Fruit fly (Drosophila melanogaster) whole organism, embryonic: ENCODE measurements around the gene CG9919.

Experiments
- CG10366 ChIP-seq: fragments of 200-800 bp; sonication (Bioruptor generic); IDR thresholded peaks from 2 replicates; pipeline ENCODE4 v1.3.6; 2022; ENCODE audit warnings: missing biosample characterization, missing genetic modification characterization
- CG11398 ChIP-seq: fragments of 200-800 bp; sonication (Bioruptor generic); optimal IDR thresholded peaks from 2 replicates; lab custom pipeline; 2016; ENCODE audit warnings: missing biosample characterization, missing genetic modification characterization
- CG11723 ChIP-seq: fragments of 200-800 bp; sonication (Bioruptor generic); optimal IDR thresholded peaks from 2 replicates; lab custom pipeline; 2017; ENCODE audit warnings: missing biosample characterization, mild to moderate bottlenecking, missing genetic modification characterization
- CG12236 ChIP-seq: fragments of 200-800 bp; sonication (Bioruptor generic); optimal IDR thresholded peaks from 2 replicates; lab custom pipeline; 2016; ENCODE audit warnings: missing biosample characterization, missing genetic modification characterization
- CG14860 ChIP-seq: fragments of 200-800 bp; sonication (Bioruptor generic); IDR thresholded peaks from 3 replicates; pipeline ENCODE4 v1.3.6; 2022; ENCODE audit warnings: missing biosample characterization, missing genetic modification characterization; ENCODE audit not compliant: partially characterized antibody
- CG15011 ChIP-seq: fragments of 200-800 bp; sonication (Bioruptor generic); optimal IDR thresholded peaks from 3 replicates; lab custom pipeline; 2018; ENCODE audit warnings: missing biosample characterization, mild to moderate bottlenecking, missing genetic modification characterization
- CG1602 ChIP-seq: fragments of 200-800 bp; sonication (Bioruptor generic); optimal IDR thresholded peaks from 3 replicates; lab custom pipeline; 2016; ENCODE audit warnings: missing biosample characterization, missing genetic modification characterization
- CG3065 ChIP-seq: fragments of 200-800 bp; sonication (Bioruptor generic); optimal IDR thresholded peaks from 2 replicates; lab custom pipeline; 2016; ENCODE audit warnings: missing biosample characterization, missing genetic modification characterization
- CG3847 ChIP-seq: fragments of 200-800 bp; sonication (Bioruptor generic); IDR thresholded peaks from 2 replicates; pipeline ENCODE4 v1.3.6; 2022; ENCODE audit warnings: missing biosample characterization, missing genetic modification characterization
- CG4282 ChIP-seq: fragments of 200-800 bp; sonication (Bioruptor generic); optimal IDR thresholded peaks from 2 replicates; lab custom pipeline; 2016; ENCODE audit warnings: missing biosample characterization, missing genetic modification characterization
- CG4360 ChIP-seq: fragments of 200-800 bp; sonication (Bioruptor generic); IDR thresholded peaks from 2 replicates; pipeline ENCODE4 v1.3.6; 2022; ENCODE audit warnings: missing biosample characterization, missing genetic modification characterization
- CG43689 ChIP-seq: fragments of 200-800 bp; sonication (Bioruptor generic); IDR thresholded peaks from 2 replicates; pipeline ENCODE4 v1.3.6; 2022; ENCODE audit warnings: missing biosample characterization, missing genetic modification characterization
- CG6175 ChIP-seq: fragments of 200-800 bp; sonication (Bioruptor generic); IDR thresholded peaks from 3 replicates; pipeline ENCODE4 v1.3.6; 2022; ENCODE audit warnings: missing biosample characterization, missing genetic modification characterization
- CG6254 ChIP-seq: fragments of 200-800 bp; sonication (Bioruptor generic); optimal IDR thresholded peaks from 3 replicates; lab custom pipeline; 2017; ENCODE audit warnings: mild to moderate bottlenecking, missing biosample characterization, missing genetic modification reagents, missing genetic modification characterization
- CG6791 ChIP-seq: fragments of 200-800 bp; sonication (Bioruptor generic); IDR thresholded peaks from 3 replicates; pipeline ENCODE4 v1.3.6; 2022; ENCODE audit warnings: missing biosample characterization, missing genetic modification characterization; ENCODE audit not compliant: partially characterized antibody
- CG6813 ChIP-seq: fragments of 200-800 bp; sonication (Bioruptor generic); optimal IDR thresholded peaks from 2 replicates; lab custom pipeline; 2017; ENCODE audit warnings: missing biosample characterization, missing genetic modification characterization, mild to moderate bottlenecking, moderate library complexity, missing genetic modification reagents
- CG7963 ChIP-seq: fragments of 200-800 bp; sonication (Bioruptor generic); IDR thresholded peaks from 3 replicates; pipeline ENCODE4 v1.3.6; 2022; ENCODE audit warnings: missing biosample characterization, missing genetic modification characterization; ENCODE audit not compliant: partially characterized antibody
- CG7987 ChIP-seq: fragments of 200-800 bp; sonication (Bioruptor generic); optimal IDR thresholded peaks from 2 replicates; lab custom pipeline; 2018; ENCODE audit warnings: missing biosample characterization, mild to moderate bottlenecking, missing genetic modification characterization, moderate library complexity
- D19B ChIP-seq: fragments of 200-800 bp; sonication (Bioruptor generic); optimal IDR thresholded peaks from 2 replicates; lab custom pipeline; 2017; ENCODE audit warnings: missing biosample characterization, mild to moderate bottlenecking, missing genetic modification characterization
- H2.0 ChIP-seq: fragments of 200-800 bp; sonication (Bioruptor generic); IDR thresholded peaks from 2 replicates; pipeline ENCODE4 v1.3.6; 2022; ENCODE audit warnings: missing biosample characterization, missing genetic modification characterization
- Hr39 ChIP-seq: fragments of >200 bp; optimal IDR thresholded peaks from 2 replicates; lab custom pipeline; 2017
- MBD-R2 ChIP-seq: fragments of 200-800 bp; sonication (Bioruptor generic); IDR thresholded peaks from 2 replicates; pipeline ENCODE4 v1.3.6; 2022; ENCODE audit warnings: missing biosample characterization, missing genetic modification characterization
- Meics ChIP-seq: fragments of 200-800 bp; sonication (Bioruptor generic); optimal IDR thresholded peaks from 2 replicates; lab custom pipeline; 2017; ENCODE audit warnings: missing biosample characterization, mild to moderate bottlenecking, missing genetic modification characterization
- NC2α ChIP-seq: fragments of 200-800 bp; sonication (Bioruptor generic); optimal IDR thresholded peaks from 2 replicates; lab custom pipeline; 2016; ENCODE audit warnings: missing biosample characterization, missing genetic modification characterization
- NC2β ChIP-seq: fragments of 200-800 bp; sonication (Bioruptor generic); optimal IDR thresholded peaks from 2 replicates; lab custom pipeline; 2016; ENCODE audit warnings: missing biosample characterization, missing genetic modification characterization
- Scr ChIP-seq: fragments of 200-800 bp; sonication (Bioruptor generic); IDR thresholded peaks from 2 replicates; pipeline ENCODE4 v1.3.6; 2022; ENCODE audit warnings: missing biosample characterization, missing genetic modification characterization; ENCODE audit not compliant: partially characterized antibody
- Sox102F ChIP-seq: fragments of 200-800 bp; sonication (Bioruptor generic); optimal IDR thresholded peaks from 2 replicates; lab custom pipeline; 2018; ENCODE audit warnings: missing biosample characterization, mild to moderate bottlenecking, missing genetic modification characterization, moderate library complexity
- Sry-δ ChIP-seq: fragments of 200-800 bp; sonication (Bioruptor generic); optimal IDR thresholded peaks from 2 replicates; lab custom pipeline; 2016; ENCODE audit warnings: missing biosample characterization, missing genetic modification characterization
- Stat92E ChIP-seq, 3 experiments: fragments of >200 bp in 2 of 3; fragments of 200-800 bp in 1 of 3; sonication (Bioruptor generic) in 1 of 3; optimal IDR thresholded peaks; 2 replicates each; lab custom pipeline; 2017 to 2019; ENCODE audit warnings: missing biosample characterization in 3 of 3, missing genetic modification characterization in 3 of 3, mild to moderate bottlenecking in 1 of 3, moderate library complexity in 1 of 3
- Tbp ChIP-seq: fragments of >200 bp; optimal IDR thresholded peaks from 2 replicates; lab custom pipeline; 2018; ENCODE audit warnings: missing biosample characterization, missing genetic modification characterization
- abd-A ChIP-seq: fragments of 200-800 bp; sonication (Bioruptor generic); optimal IDR thresholded peaks from 3 replicates; lab custom pipeline; 2019; ENCODE audit warnings: missing biosample characterization, mild to moderate bottlenecking, missing genetic modification characterization, moderate library complexity
- bcd ChIP-seq: fragments of 200-800 bp; sonication (Bioruptor generic); optimal IDR thresholded peaks from 2 replicates; lab custom pipeline; 2017; ENCODE audit warnings: missing biosample characterization, mild to moderate bottlenecking, missing genetic modification characterization
- cas ChIP-seq: fragments of 200-800 bp; sonication (Bioruptor generic); IDR thresholded peaks from 2 replicates; pipeline ENCODE4 v1.3.6; 2022; ENCODE audit warnings: missing biosample characterization, missing genetic modification characterization
- caup ChIP-seq: fragments of 200-800 bp; sonication (Bioruptor generic); optimal IDR thresholded peaks from 3 replicates; lab custom pipeline; 2017; ENCODE audit warnings: missing biosample characterization, mild to moderate bottlenecking, missing genetic modification characterization, moderate library complexity; ENCODE audit not compliant: severe bottlenecking
- chm ChIP-seq: fragments of 200-800 bp; sonication (Bioruptor generic); IDR thresholded peaks from 2 replicates; pipeline ENCODE4 v1.3.6; 2022; ENCODE audit warnings: missing biosample characterization, missing genetic modification characterization
- dmrt99B ChIP-seq: fragments of 200-800 bp; sonication (Bioruptor generic); optimal IDR thresholded peaks from 2 replicates; lab custom pipeline; 2018; ENCODE audit warnings: missing biosample characterization, mild to moderate bottlenecking, missing genetic modification characterization, moderate library complexity
- ems ChIP-seq: fragments of 200-800 bp; sonication (Bioruptor generic); optimal IDR thresholded peaks from 3 replicates; lab custom pipeline; 2016; ENCODE audit warnings: missing biosample characterization, missing genetic modification characterization
- esg ChIP-seq: fragments of 200-800 bp; sonication (Bioruptor generic); conservative IDR thresholded peaks from 2 replicates; pipeline ENCODE4 v1.3.6; 2022; ENCODE audit warnings: missing biosample characterization, missing genetic modification characterization
- eve ChIP-seq, 2 experiments: fragments of >200 bp; optimal IDR thresholded peaks; 2 replicates each; lab custom pipeline; 2017; ENCODE audit warnings: missing biosample characterization in 2 of 2, missing genetic modification characterization in 2 of 2
- eyg ChIP-seq: fragments of 200-800 bp; sonication (Bioruptor generic); optimal IDR thresholded peaks from 3 replicates; lab custom pipeline; 2016; ENCODE audit warnings: missing biosample characterization, missing genetic modification characterization
- jumu ChIP-seq: fragments of 200-800 bp; sonication (Bioruptor generic); optimal IDR thresholded peaks from 3 replicates; lab custom pipeline; 2016; ENCODE audit warnings: missing biosample characterization, missing genetic modification characterization
- knrl ChIP-seq: fragments of 200-800 bp; sonication (Bioruptor generic); IDR thresholded peaks from 3 replicates; pipeline ENCODE4 v1.3.6; 2022; ENCODE audit warnings: missing biosample characterization, missing genetic modification characterization; ENCODE audit not compliant: partially characterized antibody
- lov ChIP-seq, 2 experiments: fragments of 200-800 bp in 1 of 2; fragments of >200 bp in 1 of 2; sonication (Bioruptor generic) in 1 of 2; IDR thresholded peaks in 1 of 2; optimal IDR thresholded peaks in 1 of 2; 2 replicates in 1 of 2; 3 replicates in 1 of 2; pipeline versions ENCODE4 v1.3.6 to Lab custom; 2017 to 2022; ENCODE audit warnings: missing biosample characterization in 1 of 2, missing genetic modification characterization in 1 of 2
- odd ChIP-seq: fragments of 200-800 bp; sonication (Bioruptor generic); optimal IDR thresholded peaks from 2 replicates; lab custom pipeline; 2017; ENCODE audit warnings: missing biosample characterization, mild to moderate bottlenecking, missing genetic modification characterization
- pnt ChIP-seq: fragments of 200-800 bp; sonication (Bioruptor generic); optimal IDR thresholded peaks from 3 replicates; lab custom pipeline; 2016; ENCODE audit warnings: missing biosample characterization, missing genetic modification characterization
- row ChIP-seq: fragments of 200-800 bp; sonication (Bioruptor generic); IDR thresholded peaks from 3 replicates; pipeline ENCODE4 v1.3.6; 2022; ENCODE audit warnings: missing biosample characterization, missing genetic modification characterization
- tll ChIP-seq, 2 experiments: fragments of 200-800 bp in 1 of 2; fragments of >200 bp in 1 of 2; sonication (Bioruptor generic) in 1 of 2; optimal IDR thresholded peaks; 2 replicates each; lab custom pipeline; 2017 to 2019; ENCODE audit warnings: missing biosample characterization in 2 of 2, missing genetic modification characterization in 2 of 2, mild to moderate bottlenecking in 1 of 2, moderate library complexity in 1 of 2
- tx ChIP-seq: fragments of 200-800 bp; sonication (Bioruptor generic); optimal IDR thresholded peaks from 2 replicates; lab custom pipeline; 2016; ENCODE audit warnings: missing biosample characterization, missing genetic modification characterization
- vvl ChIP-seq: fragments of 200-800 bp; sonication (Bioruptor generic); IDR thresholded peaks from 2 replicates; pipeline ENCODE4 v1.3.6; 2022; ENCODE audit warnings: missing biosample characterization, missing genetic modification characterization
- zen2 ChIP-seq: fragments of 200-800 bp; sonication (Bioruptor generic); IDR thresholded peaks from 3 replicates; pipeline ENCODE4 v1.3.6; 2022; ENCODE audit warnings: missing biosample characterization, missing genetic modification characterization; ENCODE audit not compliant: partially characterized antibody

CG9919 gene

dm6 chrX:16288492-16288964 is 42.0 kb downstream of the CG9919 start, which contains the start of the genes CG32576 and caz (continued):
- TF ChIP-seq CG6175 (GFP tag; lab: Robert Waterston, UW), result no peak
- TF ChIP-seq NC2α, result no peak
- TF ChIP-seq CG14860 (GFP tag; lab: Robert Waterston, UW), result no peak; the same call in 2 of the 3 replicates
- no peak for TF ChIP-seq dmrt99B (tag; lab: Kevin White, UChicago)
- peak in 1 of 2 experiments; percentile 11 for TF ChIP-seq tll (GFP tag; optimal IDR thresholded peaks at IDR 0.05; lab: Kevin White, UChicago)
- TF ChIP-seq jumu (GFP tag; lab: Kevin White, UChicago), result no peak
- TF ChIP-seq Sry-δ (GFP tag; lab: Kevin White, UChicago), result peak; percentile 81
- TF ChIP-seq Scr (GFP tag; lab: Robert Waterston, UW), result peak; percentile 76
- no peak for TF ChIP-seq Hr39 (lab: Kevin White, UChicago)
- TF ChIP-seq knrl (GFP tag; lab: Robert Waterston, UW), result peak; percentile 79
- TF ChIP-seq H2.0, result no peak
- no peak for TF ChIP-seq Sox102F
- no peak for TF ChIP-seq Tbp
- no peak for TF ChIP-seq CG4282 (GFP tag; lab: Kevin White, UChicago)
- peak in 1 of 2 experiments; percentile 82 for TF ChIP-seq eve (GFP tag; optimal IDR thresholded peaks at IDR 0.05; lab: Kevin White, UChicago)
- peak; percentile 73 for TF ChIP-seq MBD-R2
- TF ChIP-seq CG43689 (GFP tag; lab: Robert Waterston, UW), result no peak
- no peak for TF ChIP-seq NC2β (GFP tag; lab: Kevin White, UChicago)
- TF ChIP-seq odd (GFP tag; lab: Kevin White, UChicago), result no peak
- TF ChIP-seq CG15011, result no peak
- no peak for TF ChIP-seq CG7963 (GFP tag; lab: Robert Waterston, UW)
- TF ChIP-seq CG7987 (GFP tag; lab: Kevin White, UChicago), result no peak
- TF ChIP-seq CG11398 (GFP tag; lab: Kevin White, UChicago), result no peak
- TF ChIP-seq CG6813, result no peak
- TF ChIP-seq D19B (GFP tag; lab: Kevin White, UChicago), result no peak
- no peak for TF ChIP-seq tx
- no peak for TF ChIP-seq pnt (GFP tag; lab: Kevin White, UChicago)
- TF ChIP-seq CG3065 (GFP tag; lab: Kevin White, UChicago), result no peak
- no peak for TF ChIP-seq bcd (GFP tag; lab: Kevin White, UChicago)
- TF ChIP-seq CG3847, result peak; percentile 60
- TF ChIP-seq Stat92E (GFP tag; optimal IDR thresholded peaks at IDR 0.05; lab: Kevin White, UChicago), result no peak
- peak; percentile 3 for TF ChIP-seq CG6254
- TF ChIP-seq vvl, result no peak
- TF ChIP-seq abd-A (tag; lab: Kevin White, UChicago), result no peak
- no peak for TF ChIP-seq esg (GFP tag; lab: Robert Waterston, UW)
- TF ChIP-seq CG6791 (GFP tag; lab: Robert Waterston, UW), result no peak
- peak; percentile 33 for TF ChIP-seq Meics
- TF ChIP-seq CG11723, result no peak
- TF ChIP-seq row (GFP tag; lab: Robert Waterston, UW), result peak; percentile 76
- no peak for TF ChIP-seq CG1602 (GFP tag; lab: Kevin White, UChicago)
- TF ChIP-seq zen2, result no peak; the same call in 2 of the 3 replicates
- no peak for TF ChIP-seq chm (GFP tag; lab: Robert Waterston, UW)
- TF ChIP-seq CG12236 (GFP tag; lab: Kevin White, UChicago), result no peak
- no peak for TF ChIP-seq CG4360 (GFP tag; lab: Robert Waterston, UW)
- TF ChIP-seq caup (GFP tag; lab: Kevin White, UChicago), result peak; percentile 37
- TF ChIP-seq CG10366, result no peak
- TF ChIP-seq cas, result no peak
- TF ChIP-seq eyg (GFP tag; lab: Kevin White, UChicago), result no peak
- TF ChIP-seq ems (GFP tag; lab: Kevin White, UChicago), result no peak
- TF ChIP-seq lov (optimal IDR thresholded peaks at IDR 0.05; lab: Kevin White, UChicago), result no peak
- no peak for TF ChIP-seq lov (GFP tag; IDR thresholded peaks at IDR 0.05; lab: Robert Waterston, UW)
